Worm (Caenorhabditis elegans): ENCODE measurements around the gene F55F1.2.

- TF ChIP-seq Y53G8AR.9 (GFP tag; conservative IDR thresholded peaks at IDR 0.05) (no peak), snpc-4 (GFP tag; optimal IDR thresholded peaks at IDR 0.05) (peak; percentile 29), snpc-4 (tag; optimal IDR thresholded peaks at IDR 0.05) (peak in 2 of 4 experiments; percentile 85 to 91), F49E8.2 (tag; optimal IDR thresholded peaks at IDR 0.05; ENCODE audit: insufficient read depth) (no peak), die-1 (tag; optimal IDR thresholded peaks at IDR 0.05) (no peak), unc-62 (GFP tag; optimal IDR thresholded peaks at IDR 0.05) (no peak)
Observed at ce11 chrX:2752841-2753240, 17.0 kb downstream of the F55F1.2 start.

Data from whole organism, young adult.